Worm (Caenorhabditis elegans): Measurements from ENCODE around the gene K12H4.2.

DNA sequence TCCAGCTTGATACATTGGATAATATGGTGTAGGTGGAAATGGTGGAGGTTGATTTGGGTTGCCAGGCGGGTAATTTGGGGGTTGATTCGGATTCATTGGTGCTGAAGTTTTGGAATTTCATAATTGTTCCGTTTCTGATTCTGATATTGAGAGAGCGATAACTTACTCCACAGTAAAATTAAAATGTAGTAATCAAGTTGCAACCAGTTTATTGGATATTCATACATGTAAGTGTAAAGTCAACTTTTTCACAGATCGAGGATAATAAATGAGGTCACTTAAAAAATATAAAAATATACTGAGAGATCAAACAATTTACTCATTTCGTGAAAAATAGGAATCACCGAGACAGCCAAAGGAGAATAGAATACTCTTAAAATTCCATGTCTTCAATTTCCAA, 19.6 kb upstream of the K12H4.2 start, which contains the start of gene mdt-30:
- no peak for TF ChIP-seq attf-6 (GFP tag; IDR thresholded peaks at IDR 0.05)
- TF ChIP-seq snpc-4 (GFP tag; optimal IDR thresholded peaks at IDR 0.05): no peak
- no peak for TF ChIP-seq snpc-4 (tag; optimal IDR thresholded peaks at IDR 0.05)
- no peak for TF ChIP-seq ama-1 (optimal IDR thresholded peaks at IDR 0.05)
- TF ChIP-seq ama-1 (GFP tag; optimal IDR thresholded peaks at IDR 0.05): no peak
- no peak for TF ChIP-seq F22D6.2 (tag; optimal IDR thresholded peaks at IDR 0.05)
- no peak for TF ChIP-seq nfya-2 (GFP tag; IDR thresholded peaks at IDR 0.05)
- TF ChIP-seq F57A8.1 (GFP tag; optimal IDR thresholded peaks at IDR 0.05): no peak
